Worm (Caenorhabditis elegans) whole organism, L4 larva: ENCODE data around the gene F52B10.3.

ENCODE experiments used
- D1046.2 ChIP-seq: fragments of 200-800 bp; sonication (Bioruptor generic); IDR thresholded peaks from 2 replicates; pipeline ENCODE4 v1.3.6; 2022; ENCODE audit warnings: missing genetic modification characterization, missing compliant biosample characterization
- F26F4.8 ChIP-seq: fragments of 200-800 bp; sonication (Bioruptor generic); conservative IDR thresholded peaks from 2 replicates; pipeline ENCODE4 v1.3.6; 2022; ENCODE audit warnings: missing genetic modification characterization, missing compliant biosample characterization
- R02D3.7 ChIP-seq: fragments of 150-350 bp; sonication (generic microtip); optimal IDR thresholded peaks from 3 replicates; lab custom pipeline; 2014; ENCODE audit warnings: missing biosample characterization, missing genetic modification characterization
- T26A8.4 ChIP-seq: fragments of 200-800 bp; sonication (Bioruptor generic); IDR thresholded peaks from 2 replicates; pipeline ENCODE4 v1.3.6; 2022; ENCODE audit warnings: missing genetic modification characterization, missing compliant biosample characterization
- aly-2 ChIP-seq: sonication (generic microtip); optimal IDR thresholded peaks from 2 replicates; lab custom pipeline; 2018; ENCODE audit warnings: missing biosample characterization, missing genetic modification characterization
- ama-1 ChIP-seq: fragments of 150-350 bp; optimal IDR thresholded peaks from 2 replicates; lab custom pipeline; 2014; ENCODE audit warnings: inconsistent platforms, mixed read lengths
- attf-4 ChIP-seq: sonication (generic microtip); optimal IDR thresholded peaks from 3 replicates; lab custom pipeline; 2017; ENCODE audit warnings: missing biosample characterization, missing genetic modification characterization
- ctbp-1 ChIP-seq: fragments of 200-800 bp; sonication (Bioruptor generic); IDR thresholded peaks from 2 replicates; pipeline ENCODE4 v1.3.6; 2022; ENCODE audit warnings: missing genetic modification reagents, missing genetic modification characterization, missing compliant biosample characterization
- daf-19 ChIP-seq: fragments of 200-800 bp; sonication (Bioruptor generic); conservative IDR thresholded peaks from 2 replicates; pipeline ENCODE4 v1.3.6; 2022; ENCODE audit warnings: missing genetic modification characterization, missing compliant biosample characterization
- egl-43 ChIP-seq: fragments of 200-800 bp; sonication (Bioruptor generic); IDR thresholded peaks from 2 replicates; pipeline ENCODE4 v1.3.6; 2022; ENCODE audit warnings: missing genetic modification reagents, missing genetic modification characterization, missing compliant biosample characterization
- fkh-10 ChIP-seq: fragments of 150-350 bp; optimal IDR thresholded peaks from 2 replicates; lab custom pipeline; 2014; ENCODE audit warnings: missing biosample characterization, missing genetic modification reagents, missing genetic modification characterization
- hif-1 ChIP-seq, 2 experiments: sonication (generic microtip); optimal IDR thresholded peaks; 2 replicates each; lab custom pipeline; 2016 to 2017; ENCODE audit warnings: missing compliant biosample characterization in 2 of 2, missing genetic modification characterization in 2 of 2, missing genetic modification reagents in 2 of 2, missing genotype in 2 of 2, mild to moderate bottlenecking in 1 of 2
- hlh-11 ChIP-seq: fragments of 200-800 bp; sonication (Bioruptor generic); optimal IDR thresholded peaks from 2 replicates; lab custom pipeline; 2018; ENCODE audit warnings: mild to moderate bottlenecking, missing genetic modification characterization, missing compliant biosample characterization
- lim-7 ChIP-seq: fragments of 200-800 bp; sonication (Bioruptor generic); IDR thresholded peaks from 2 replicates; pipeline ENCODE4 v1.3.6; 2022; ENCODE audit warnings: missing genetic modification characterization, missing compliant biosample characterization
- lin-13 ChIP-seq: fragments of 150-350 bp; optimal IDR thresholded peaks from 2 replicates; lab custom pipeline; 2014; ENCODE audit warnings: missing biosample characterization, missing genetic modification reagents, missing genetic modification characterization
- lin-15B ChIP-seq: fragments of 150-350 bp; sonication (generic microtip); optimal IDR thresholded peaks from 3 replicates; lab custom pipeline; 2014; ENCODE audit warnings: missing biosample characterization, missing genetic modification characterization
- mdt-29 ChIP-seq: fragments of 200-800 bp; sonication (Bioruptor generic); IDR thresholded peaks from 2 replicates; pipeline ENCODE4 v1.3.6; 2022; ENCODE audit warnings: missing genetic modification reagents, missing genetic modification characterization, missing compliant biosample characterization
- mep-1 ChIP-seq: fragments of 150-350 bp; sonication (generic microtip); optimal IDR thresholded peaks from 3 replicates; lab custom pipeline; 2014; ENCODE audit warnings: missing biosample characterization, missing genetic modification characterization
- mxl-2 ChIP-seq: fragments of 200-800 bp; sonication (Bioruptor generic); conservative IDR thresholded peaks from 2 replicates; pipeline ENCODE4 v1.3.6; 2022; ENCODE audit warnings: missing genetic modification reagents, missing genetic modification characterization, missing compliant biosample characterization
- nhr-102 ChIP-seq: sonication (generic microtip); optimal IDR thresholded peaks from 2 replicates; lab custom pipeline; 2016; ENCODE audit warnings: mild to moderate bottlenecking, missing genetic modification characterization, moderate library complexity, missing compliant biosample characterization
- nhr-25 ChIP-seq: sonication (generic microtip); optimal IDR thresholded peaks from 2 replicates; lab custom pipeline; 2017; ENCODE audit warnings: missing genetic modification characterization, mild to moderate bottlenecking, missing compliant biosample characterization, antibody characterized with exemption, moderate library complexity, borderline replicate concordance; ENCODE audit not compliant: insufficient read depth
- nhr-77 ChIP-seq: fragments of 150-350 bp; optimal IDR thresholded peaks from 2 replicates; lab custom pipeline; 2014; ENCODE audit warnings: missing biosample characterization, missing genetic modification characterization
- pha-4 ChIP-seq, 2 experiments: fragments of 150-350 bp in 1 of 2; fragments of 200-800 bp in 1 of 2; sonication (Bioruptor generic) in 1 of 2; IDR thresholded peaks in 1 of 2; optimal IDR thresholded peaks in 1 of 2; 2 replicates each; pipeline versions ENCODE4 v1.3.6 to Lab custom; 2014 to 2022; ENCODE audit warnings: missing genetic modification characterization in 2 of 2, missing genetic modification reagents in 2 of 2, missing biosample characterization in 1 of 2, missing compliant biosample characterization in 1 of 2
- php-3 ChIP-seq: fragments of 200-800 bp; sonication (Bioruptor generic); IDR thresholded peaks from 2 replicates; pipeline ENCODE4 v1.3.6; 2022; ENCODE audit warnings: missing genetic modification reagents, missing genetic modification characterization, missing compliant biosample characterization
- snpc-4 ChIP-seq: fragments of 150-350 bp; optimal IDR thresholded peaks from 2 replicates; lab custom pipeline; 2014; ENCODE audit warnings: missing biosample characterization, missing genetic modification characterization
- spr-1 ChIP-seq: sonication (generic microtip); optimal IDR thresholded peaks from 2 replicates; lab custom pipeline; 2016; ENCODE audit warnings: mild to moderate bottlenecking, missing genetic modification characterization, missing compliant biosample characterization
- spr-3 ChIP-seq: fragments of 200-800 bp; sonication (Bioruptor generic); optimal IDR thresholded peaks from 2 replicates; lab custom pipeline; 2018; ENCODE audit warnings: mild to moderate bottlenecking, missing genetic modification characterization, missing compliant biosample characterization
- tag-97 ChIP-seq: fragments of 200-800 bp; sonication (Bioruptor generic); IDR thresholded peaks from 2 replicates; pipeline ENCODE4 v1.3.6; 2022; ENCODE audit warnings: missing genetic modification characterization, missing compliant biosample characterization
- tra-1 ChIP-seq: fragments of 200-800 bp; sonication (Bioruptor generic); IDR thresholded peaks from 2 replicates; pipeline ENCODE4 v1.3.6; 2022; ENCODE audit warnings: missing genetic modification reagents, missing genetic modification characterization, missing compliant biosample characterization
- zip-11 ChIP-seq: fragments of 200-800 bp; sonication (Bioruptor generic); IDR thresholded peaks from 2 replicates; pipeline ENCODE4 v1.3.6; 2022; ENCODE audit warnings: missing genetic modification characterization, missing compliant biosample characterization
- zip-2 ChIP-seq: fragments of 150-350 bp; optimal IDR thresholded peaks from 2 replicates; lab custom pipeline; 2014; ENCODE audit warnings: missing biosample characterization, missing genetic modification characterization

Gene F52B10.3

DNA sequence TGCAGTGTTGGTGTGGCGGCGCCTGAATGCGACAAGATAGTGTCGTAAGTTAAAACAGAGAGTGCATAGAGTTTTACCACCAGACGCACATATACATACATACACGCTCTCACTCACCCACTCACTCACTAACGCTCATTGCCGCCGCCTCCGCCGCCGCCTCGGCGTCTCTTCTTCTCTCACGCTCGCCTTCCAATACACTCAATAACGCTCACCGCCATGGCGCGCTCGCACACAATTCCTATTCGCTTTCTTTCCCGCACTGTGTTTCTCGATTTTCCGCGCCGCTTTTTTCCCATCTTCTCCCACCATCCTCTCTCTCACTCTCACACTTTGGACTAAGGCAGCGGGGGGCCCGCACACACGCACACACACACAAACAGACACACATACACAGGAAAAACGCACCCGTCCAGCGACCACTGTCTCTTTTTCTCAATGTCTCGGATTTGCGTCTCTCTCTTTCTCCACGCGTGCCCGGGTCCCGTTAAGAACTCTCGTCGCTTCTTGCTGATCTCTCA lies 45.7 kb downstream of the F52B10.3 start, which contains the start of gene kin-29 (continued):
- TF ChIP-seq pha-4 (GFP tag; IDR thresholded peaks at IDR 0.05; lab: Robert Waterston, UW) (peak; percentile 72), pha-4 (tag; optimal IDR thresholded peaks at IDR 0.05; lab: Kevin White, UChicago) (no peak), lin-15B (no peak), tag-97 (GFP tag; lab: Robert Waterston, UW) (no peak), zip-2 (tag; lab: Kevin White, UChicago) (peak; percentile 44), ctbp-1 (peak; percentile 89)

DNA sequence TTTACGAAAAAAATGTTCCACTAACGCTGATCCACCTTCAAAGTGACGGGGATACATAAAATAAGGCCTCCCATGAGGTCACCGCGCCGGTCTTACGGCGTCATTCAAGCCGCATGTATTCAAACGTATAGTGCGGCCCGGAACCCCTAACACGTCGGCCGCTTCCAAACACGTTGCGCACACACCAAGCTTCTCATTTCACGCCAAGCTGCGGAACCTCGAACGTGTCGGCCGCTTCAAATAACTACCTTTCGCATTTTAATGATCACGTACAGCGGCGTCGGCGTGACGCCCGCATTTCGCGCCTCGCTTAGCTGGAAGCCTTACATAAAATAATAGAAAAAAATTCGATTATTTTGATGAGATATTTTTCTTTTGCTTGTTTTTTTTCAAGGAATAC lies 54.6 kb downstream of the F52B10.3 start:
- TF ChIP-seq attf-4 (tag; lab: Kevin White, UChicago) (no peak), R02D3.7 (tag; lab: Kevin White, UChicago) (no peak), hlh-11 (tag; lab: Kevin White, UChicago) (peak; percentile 31), nhr-102 (peak; percentile 12), D1046.2 (GFP tag; lab: Robert Waterston, UW) (no peak), daf-19 (GFP tag; lab: Robert Waterston, UW) (no peak), mdt-29 (GFP tag; lab: Robert Waterston, UW) (no peak), lin-13 (no peak), mxl-2 (GFP tag; lab: Robert Waterston, UW) (no peak), T26A8.4 (GFP tag; lab: Robert Waterston, UW) (0 out of 2 replicates have a peak, but pooled peaks have one; percentile 32), ama-1 (no peak), snpc-4 (tag; lab: Kevin White, UChicago) (peak; percentile 72), tra-1 (GFP tag; lab: Robert Waterston, UW) (0 out of 2 replicates have a peak, but pooled peaks have one; percentile 42), hif-1 (tag; optimal IDR thresholded peaks at IDR 0.05; lab: Kevin White, UChicago) (peak in 1 of 2 experiments; percentile 28), nhr-25 (tag; lab: Kevin White, UChicago) (no peak), fkh-10 (GFP tag; lab: Kevin White, UChicago) (no peak), F26F4.8 (GFP tag; lab: Robert Waterston, UW) (no peak), egl-43 (peak; percentile 74), aly-2 (tag; lab: Kevin White, UChicago) (no peak), spr-1 (tag; lab: Kevin White, UChicago) (no peak), nhr-77 (no peak), spr-3 (no peak), mep-1 (tag; lab: Kevin White, UChicago) (no peak), php-3 (GFP tag; lab: Robert Waterston, UW) (0 out of 2 replicates have a peak, but pooled peaks have one; percentile 13), lim-7 (GFP tag; lab: Robert Waterston, UW) (0 out of 2 replicates have a peak, but pooled peaks have one; percentile 23), zip-11 (no peak)
